Worm (Caenorhabditis elegans): ENCODE results near the gene dep-1.

ce11 chrII:9038736-9039135 is 19.1 kb upstream of the dep-1 start:
- TF ChIP-seq him-1 (tag; optimal IDR thresholded peaks at IDR 0.05) (no peak), dao-5 (tag; optimal IDR thresholded peaks at IDR 0.05) (no peak), W03F9.2 (tag; optimal IDR thresholded peaks at IDR 0.05) (no peak)

Measured in whole organism, L4/young adult.